Fruit fly (Drosophila melanogaster): ENCODE measurements around the gene MICU1.

dm6 chr2L:7200168-7200567 lies 18.1 kb downstream of the MICU1 start:
- no peak for TF ChIP-seq CG32772 (GFP tag; IDR thresholded peaks at IDR 0.05)
- 0 out of 3 replicates have a peak, but pooled peaks have one; percentile 30 for TF ChIP-seq CG17361 (GFP tag; IDR thresholded peaks at IDR 0.05)
